Fruit fly (Drosophila melanogaster) S2 (cell line): ENCODE results near the gene bcn92.

Source experiments
- CG8478 ChIP-seq: fragments of >200 bp; optimal IDR thresholded peaks from 2 replicates; lab custom pipeline; 2018
- CTCF ChIP-seq, 2 experiments: fragments of >200 bp; optimal IDR thresholded peaks; 2 replicates each; lab custom pipeline; 2018

Gene bcn92

DNA sequence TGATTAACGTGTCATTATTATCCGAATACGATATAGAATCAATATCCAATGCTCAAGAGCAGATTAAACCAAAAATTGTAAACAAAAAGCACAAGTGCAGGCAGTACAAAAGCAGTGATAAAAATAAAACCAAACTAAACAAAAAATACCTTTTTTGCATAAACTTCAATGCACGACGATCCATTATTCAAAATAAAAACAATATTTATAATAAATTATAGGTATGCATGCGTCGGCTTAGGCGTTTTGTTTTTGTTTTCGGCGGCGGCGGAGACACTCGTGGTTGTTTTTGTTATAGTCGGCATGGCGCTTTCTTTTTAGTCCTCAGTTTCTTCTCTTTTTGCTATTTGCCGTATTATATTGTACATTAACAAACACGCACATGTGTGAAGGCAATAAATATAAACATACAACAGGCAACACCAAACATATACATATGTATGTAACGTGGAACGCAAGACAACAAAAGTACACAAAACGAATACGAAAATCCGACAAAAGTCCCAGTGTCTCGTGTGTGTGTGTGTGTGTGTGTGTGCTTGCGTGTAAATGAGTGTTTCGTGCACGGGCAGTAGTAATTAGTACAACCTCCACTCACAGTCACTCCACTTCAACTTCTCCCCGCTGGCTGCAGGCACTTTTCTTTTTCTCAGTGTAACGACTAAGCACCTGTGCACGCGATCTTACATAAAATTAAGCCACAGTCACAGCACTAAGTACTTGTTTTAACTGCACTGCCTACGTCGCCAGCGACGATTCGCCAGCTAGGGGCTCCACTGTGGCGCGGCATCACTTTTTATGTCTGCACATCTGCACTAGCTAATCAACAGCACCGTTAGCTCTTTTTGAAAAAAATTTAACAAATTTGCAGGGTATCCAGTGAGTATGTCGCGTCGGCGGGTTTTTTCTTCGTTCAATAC lies 13.3 kb downstream of the bcn92 start:
- TF ChIP-seq CTCF (optimal IDR thresholded peaks at IDR 0.05; lab: Kevin White, UChicago): no peak
- no peak for TF ChIP-seq CG8478 (lab: Kevin White, UChicago)

DNA sequence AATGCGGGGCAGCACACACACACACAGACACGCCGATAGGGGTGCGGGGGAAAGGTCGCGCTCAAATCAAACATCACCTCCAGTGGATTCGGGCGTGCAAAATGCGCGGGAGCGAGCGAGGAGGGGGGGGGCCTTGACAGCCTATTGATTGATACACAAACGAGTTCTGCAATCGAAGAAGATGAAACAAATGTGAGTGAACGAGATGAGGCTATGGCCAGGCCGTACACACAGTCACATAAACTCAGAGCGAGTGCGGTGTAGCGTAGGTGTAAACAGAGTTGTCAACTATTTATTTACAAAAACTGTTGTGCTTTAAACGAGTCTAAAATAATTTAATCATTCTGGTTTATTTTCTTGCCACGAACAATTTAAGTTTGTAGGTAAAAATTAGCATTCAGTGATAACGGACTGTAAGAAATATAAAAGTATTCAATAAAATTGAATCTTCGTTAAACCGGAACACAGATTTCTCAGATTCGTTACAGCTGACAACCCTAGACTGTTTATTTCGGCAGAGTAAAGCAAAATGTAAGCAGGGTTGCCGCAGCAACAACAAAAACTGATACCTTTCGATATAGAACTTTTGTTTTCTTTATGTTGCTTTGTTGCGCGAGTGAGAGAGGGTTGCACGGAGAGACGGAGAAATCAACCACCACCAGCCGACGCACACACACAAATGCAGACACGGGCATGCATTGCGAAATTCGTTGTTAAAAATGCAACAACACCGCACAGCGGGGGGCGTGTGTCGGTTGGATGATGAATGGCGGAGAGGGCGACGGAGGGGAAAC lies 14.3 kb downstream of the bcn92 start:
- TF ChIP-seq CG8478 (lab: Kevin White, UChicago): no peak
- no peak for TF ChIP-seq CTCF (optimal IDR thresholded peaks at IDR 0.05; lab: Kevin White, UChicago)

DNA sequence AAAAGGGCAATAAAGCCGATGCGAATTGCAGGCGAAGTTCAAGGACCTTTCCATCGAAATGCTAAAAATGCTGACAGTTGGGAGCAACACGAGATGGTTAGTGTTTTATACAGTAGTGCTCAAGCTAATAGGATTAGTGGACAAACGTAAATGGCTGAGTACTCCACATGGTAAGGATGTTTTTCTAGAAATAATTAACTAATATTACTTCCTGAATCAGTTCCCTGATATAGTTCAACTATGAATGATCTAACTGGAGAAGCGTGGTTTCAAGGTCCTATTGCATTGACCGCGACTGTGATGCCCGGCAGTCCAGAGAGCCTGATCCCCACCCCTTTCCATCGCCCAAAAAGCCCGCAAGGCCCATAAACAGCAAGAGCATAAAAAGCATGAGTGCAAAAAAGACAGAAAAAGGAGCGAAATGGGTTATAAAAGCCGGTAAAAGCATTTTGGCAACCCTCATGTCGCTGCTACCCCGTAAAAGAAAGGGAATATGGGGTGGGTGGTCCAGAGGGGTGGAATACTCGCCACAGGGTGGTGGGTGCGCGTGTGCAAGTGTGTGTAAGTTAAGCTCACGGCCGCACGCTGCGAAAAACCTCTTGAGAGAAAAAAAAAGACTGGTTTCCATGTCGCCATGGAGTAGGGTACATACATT lies 15.1 kb downstream of the bcn92 start:
- TF ChIP-seq CTCF (optimal IDR thresholded peaks at IDR 0.05; lab: Kevin White, UChicago): no peak

DNA sequence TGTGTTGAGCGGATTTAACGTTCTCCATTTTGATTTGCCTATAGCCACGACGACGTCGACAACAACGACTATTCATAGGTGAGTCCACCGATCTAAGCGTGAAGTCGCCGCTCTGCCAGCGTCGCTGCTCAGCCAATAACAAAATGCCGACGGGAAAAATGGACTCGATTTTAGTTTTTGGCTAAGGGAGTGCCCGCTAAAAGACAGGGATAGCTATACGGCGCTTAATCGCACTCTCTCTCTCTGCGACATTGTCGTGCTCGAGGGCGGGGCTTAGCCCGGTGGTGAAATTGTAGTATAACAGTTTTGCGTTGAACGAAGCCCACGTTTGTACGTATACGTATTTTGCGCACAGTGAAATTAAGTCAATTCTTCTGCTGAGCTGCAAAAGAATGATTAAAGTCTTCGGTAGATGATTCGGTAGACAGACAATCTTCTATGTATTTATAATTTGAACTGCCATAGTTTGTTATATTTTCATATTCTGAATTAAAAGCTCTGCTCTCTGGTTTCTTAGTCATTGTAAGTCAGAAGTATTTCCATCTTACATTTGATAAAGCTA lies 23.8 kb downstream of the bcn92 start:
- peak in 1 of 2 experiments; percentile 48 for TF ChIP-seq CTCF (optimal IDR thresholded peaks at IDR 0.05; lab: Kevin White, UChicago)
- no peak for TF ChIP-seq CG8478 (lab: Kevin White, UChicago)

DNA sequence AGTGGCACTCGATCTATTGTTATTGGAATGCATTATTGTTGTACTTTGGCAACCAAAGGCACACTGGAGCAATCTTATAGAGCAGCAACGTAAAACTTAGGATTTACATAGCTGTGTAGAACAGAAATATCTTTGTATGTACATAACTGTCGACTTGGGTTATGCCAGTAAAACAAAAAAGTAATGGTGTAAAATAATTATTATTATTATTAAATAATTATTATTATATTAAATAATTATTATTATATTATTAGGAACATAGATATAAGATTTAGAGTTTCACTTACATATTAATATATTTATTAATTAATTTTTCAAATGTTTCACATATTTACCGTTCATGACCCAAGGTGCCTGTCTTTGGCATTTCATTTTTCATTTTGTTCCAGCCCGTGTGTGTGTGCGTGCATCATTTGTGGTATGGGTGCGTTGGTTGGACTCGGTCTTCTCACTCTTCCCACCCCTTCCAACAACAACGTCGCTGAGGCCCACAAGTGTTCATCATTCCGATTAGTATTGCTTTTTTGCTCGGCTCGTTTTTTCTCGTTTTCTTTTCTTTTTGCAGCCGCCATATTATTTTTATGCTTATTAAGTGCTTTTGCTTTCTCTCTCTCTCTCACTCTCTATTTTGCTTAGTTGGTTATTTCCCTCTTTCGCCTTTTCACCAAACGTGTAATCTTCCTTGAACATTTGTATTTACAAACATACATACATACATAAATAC lies 25.3 kb downstream of the bcn92 start:
- TF ChIP-seq CTCF (optimal IDR thresholded peaks at IDR 0.05; lab: Kevin White, UChicago) (no peak), CG8478 (lab: Kevin White, UChicago) (no peak)

DNA sequence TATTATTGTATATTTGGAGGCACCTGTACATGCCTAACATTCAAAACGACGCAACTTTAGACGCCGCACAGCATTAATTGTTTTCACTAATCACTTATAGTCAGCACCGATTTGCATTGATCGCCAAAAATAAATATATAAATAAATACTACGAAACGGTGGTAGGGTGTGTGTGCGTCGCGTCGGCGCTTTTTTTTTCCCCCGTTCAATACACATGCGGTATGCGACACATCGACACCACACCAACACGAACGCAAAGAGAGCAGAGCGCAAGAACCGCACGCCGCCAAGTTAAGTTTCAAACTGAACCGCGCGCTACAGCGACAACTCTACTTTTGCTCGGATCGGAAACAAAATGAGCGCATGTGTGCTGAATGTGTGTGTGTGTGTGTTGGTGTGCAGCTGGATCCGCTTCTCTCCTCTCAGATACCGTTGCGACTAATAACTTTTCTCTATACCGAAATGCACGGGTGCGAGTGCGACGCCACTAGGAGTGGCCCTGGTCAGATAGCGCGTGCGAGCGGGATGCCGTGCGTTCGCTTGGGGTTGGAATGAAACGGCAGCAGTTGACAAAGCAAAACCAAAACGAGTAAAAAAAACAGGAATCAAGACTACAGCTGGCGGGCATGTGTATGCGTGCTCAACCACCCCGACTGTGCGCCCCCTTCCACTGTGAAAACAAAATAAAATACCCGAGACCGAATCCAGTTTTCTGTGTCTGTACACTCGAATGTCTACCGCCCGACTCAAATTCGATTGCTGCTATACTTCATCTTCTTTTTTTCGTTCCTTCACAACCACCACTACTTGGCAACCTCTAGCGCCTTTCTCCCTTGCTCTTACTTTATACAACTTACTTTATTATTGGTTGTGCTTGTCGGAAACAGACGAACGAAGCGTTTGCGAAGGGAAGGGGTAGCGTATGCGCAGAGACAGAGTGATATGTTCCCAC lies 26.2 kb downstream of the bcn92 start, which contains the start of gene ph-d:
TSS of gene ph-d (minus strand) at position 274 of the 952 bp plus-strand sequence.
- TF ChIP-seq CTCF (optimal IDR thresholded peaks at IDR 0.05; lab: Kevin White, UChicago) (peak in 1 of 2 experiments; percentile 44), CG8478 (lab: Kevin White, UChicago) (no peak)

DNA sequence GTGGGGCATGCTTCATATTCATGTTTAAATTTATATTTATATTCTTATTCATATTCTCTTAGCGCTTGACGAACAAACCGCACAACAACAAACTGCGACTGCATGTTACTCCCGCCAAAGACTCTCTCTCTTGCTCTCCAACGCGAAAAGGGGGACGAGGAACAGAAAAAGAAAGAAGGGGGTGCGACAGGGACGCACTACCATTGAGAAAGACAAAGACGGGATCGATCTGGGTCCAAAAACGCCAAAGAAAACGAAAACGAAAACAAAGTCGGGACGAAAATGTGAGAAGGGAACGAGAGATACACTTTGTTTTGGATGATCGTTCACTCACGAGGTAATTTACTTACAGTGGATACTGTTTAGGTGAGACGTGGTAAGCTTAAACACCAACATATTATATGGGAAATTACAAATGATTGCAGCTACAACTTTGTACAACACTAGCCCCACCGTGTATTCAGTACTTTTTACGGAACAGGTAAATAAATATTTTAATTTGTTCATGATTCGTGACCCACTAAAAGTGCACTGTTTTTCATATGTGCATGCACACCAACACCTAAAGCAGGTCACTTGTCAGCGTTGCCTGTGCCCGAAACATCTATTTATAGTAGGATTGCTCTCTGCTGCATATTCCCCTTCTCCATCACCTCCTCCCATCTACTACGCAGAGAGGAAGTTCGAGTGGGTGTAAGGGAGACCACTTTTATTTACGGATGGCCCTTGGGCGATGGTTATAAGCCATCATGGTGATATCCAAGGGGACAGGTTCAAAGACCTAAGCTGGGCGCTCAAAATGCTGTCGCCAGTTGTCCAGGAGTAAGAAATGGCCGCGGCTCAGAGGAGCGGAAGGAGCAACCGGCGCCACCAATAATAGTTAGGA lies 27.5 kb downstream of the bcn92 start:
- TF ChIP-seq CG8478 (lab: Kevin White, UChicago) (no peak), CTCF (optimal IDR thresholded peaks at IDR 0.05; lab: Kevin White, UChicago) (no peak)

DNA sequence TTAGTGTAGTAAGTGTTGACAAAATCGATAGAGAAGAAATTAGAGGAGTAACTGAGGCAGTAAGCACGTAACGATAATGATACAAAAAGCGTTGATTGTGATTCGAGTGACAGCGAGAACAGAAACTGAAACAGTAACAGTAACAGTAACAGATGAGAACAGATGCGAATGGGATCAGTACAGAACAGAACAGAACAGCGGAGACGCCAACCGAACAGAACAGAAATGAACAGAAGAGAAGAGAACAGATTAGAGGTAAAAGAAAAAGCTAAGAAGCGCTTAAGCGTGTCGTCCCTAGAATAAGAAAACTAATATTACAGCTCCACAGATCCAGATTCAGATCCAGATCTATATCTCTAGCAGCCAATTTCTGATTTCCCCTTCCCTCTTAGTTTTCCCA lies 36.8 kb downstream of the bcn92 start:
- TF ChIP-seq CG8478 (lab: Kevin White, UChicago) (no peak), CTCF (optimal IDR thresholded peaks at IDR 0.05; lab: Kevin White, UChicago) (peak; percentile 32 to 45)

DNA sequence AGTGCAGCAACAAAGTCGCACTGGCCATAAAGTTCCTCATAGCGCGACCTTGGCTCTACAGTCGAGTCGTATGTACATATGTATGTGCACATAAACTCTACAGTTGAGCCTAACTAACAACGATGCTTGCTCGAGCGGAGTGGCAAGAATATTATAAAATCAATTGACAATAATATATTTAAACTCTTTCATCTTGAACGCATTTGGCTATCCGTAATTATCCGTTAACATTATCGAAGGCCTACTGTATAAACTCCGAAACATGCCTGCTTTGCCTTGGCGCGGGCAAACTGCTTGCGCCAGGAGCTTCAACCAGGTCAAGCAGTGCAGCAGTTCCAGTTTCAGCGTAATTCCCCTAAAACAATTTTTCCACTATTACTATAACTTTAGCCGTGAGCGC lies 40.8 kb downstream of the bcn92 start:
- TF ChIP-seq CG8478 (lab: Kevin White, UChicago): no peak
- no peak for TF ChIP-seq CTCF (optimal IDR thresholded peaks at IDR 0.05; lab: Kevin White, UChicago)

DNA sequence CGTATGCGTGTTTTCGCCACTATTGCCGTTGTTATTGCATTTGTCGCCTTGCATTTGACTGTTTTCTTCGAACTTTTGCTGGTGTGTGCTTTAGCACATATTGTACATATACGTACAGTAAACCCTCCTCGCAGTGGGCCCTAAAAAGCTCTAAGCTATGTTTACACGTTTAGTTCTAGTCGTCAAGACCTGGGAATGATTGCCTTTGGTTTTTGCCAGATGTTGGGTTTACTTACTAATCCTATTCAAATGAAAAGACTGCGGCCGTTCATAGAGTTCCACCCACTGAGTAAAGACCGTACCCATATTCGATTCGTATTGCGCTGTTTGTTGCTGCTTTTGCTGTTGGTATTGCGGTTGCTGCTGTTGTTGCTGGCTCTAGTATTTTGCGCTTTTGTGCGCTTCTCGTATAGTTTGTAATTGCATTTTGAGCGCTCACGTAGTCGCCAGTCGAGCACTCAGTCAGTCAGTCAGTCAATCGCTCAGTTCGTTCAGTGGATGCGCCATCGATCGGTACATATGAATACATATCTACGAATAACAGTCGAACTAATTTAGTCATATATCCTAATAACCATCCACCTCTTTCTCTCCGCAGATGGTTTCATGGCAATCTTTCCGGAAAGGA lies 41.6 kb downstream of the bcn92 start:
- TF ChIP-seq CG8478 (lab: Kevin White, UChicago) (no peak), CTCF (optimal IDR thresholded peaks at IDR 0.05; lab: Kevin White, UChicago) (no peak)

DNA sequence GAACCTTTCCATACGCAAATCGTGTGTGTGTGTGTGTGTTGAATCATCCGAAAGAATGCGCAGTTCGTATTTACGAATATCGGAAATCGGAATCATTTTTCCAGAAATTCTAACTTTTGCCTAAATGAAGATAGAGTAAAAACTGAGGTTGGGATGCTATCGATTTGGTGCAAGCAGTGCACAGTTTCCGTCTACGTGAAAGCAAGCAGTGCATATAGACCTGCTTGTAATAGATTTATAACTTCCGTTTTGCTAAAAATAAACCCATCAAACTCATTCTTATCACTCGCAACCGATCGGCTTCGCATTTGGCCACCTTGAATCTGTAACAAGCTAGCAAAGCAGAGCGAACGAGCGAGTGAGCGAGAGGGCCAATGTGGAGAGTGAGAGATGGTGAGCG lies 43.1 kb downstream of the bcn92 start:
- TF ChIP-seq CTCF (optimal IDR thresholded peaks at IDR 0.05; lab: Kevin White, UChicago) (no peak), CG8478 (lab: Kevin White, UChicago) (no peak)
